Worm (Caenorhabditis elegans): ENCODE data around the gene gei-18.

DNA sequence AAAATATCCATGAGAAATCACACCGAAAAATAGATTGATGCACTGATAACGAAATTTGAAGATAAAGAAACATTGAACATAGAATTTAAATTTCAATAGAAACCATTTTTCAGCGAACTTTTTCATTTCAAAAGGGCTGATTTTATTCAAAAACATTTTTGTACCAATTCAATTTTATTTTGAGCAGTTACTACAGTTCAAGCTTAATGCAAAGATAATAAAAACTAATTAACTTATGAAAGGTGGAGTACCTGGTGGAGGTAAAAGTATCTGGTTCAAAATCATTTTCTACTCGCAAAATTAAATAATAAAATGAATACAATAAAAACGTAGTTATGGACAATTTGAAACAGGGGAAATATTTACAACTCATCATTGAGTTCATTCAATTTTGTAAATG lies 1.7 kb upstream of the gei-18 start, which contains the start of gene tor-2:
- TF ChIP-seq unc-3 (GFP tag; conservative IDR thresholded peaks at IDR 0.05) = no peak
- no peak for TF ChIP-seq unc-3 (tag; optimal IDR thresholded peaks at IDR 0.05)
- TF ChIP-seq ceh-14 (tag; optimal IDR thresholded peaks at IDR 0.05) = no peak
- no peak for TF ChIP-seq ceh-31 (tag; optimal IDR thresholded peaks at IDR 0.05)
- no peak for TF ChIP-seq ceh-30 (tag; optimal IDR thresholded peaks at IDR 0.05)
- no peak for TF ChIP-seq rnt-1 (tag; optimal IDR thresholded peaks at IDR 0.05)
- TF ChIP-seq elt-4 (tag; optimal IDR thresholded peaks at IDR 0.05) = no peak
- no peak for TF ChIP-seq elt-2 (tag; optimal IDR thresholded peaks at IDR 0.05)
- no peak for TF ChIP-seq ets-4 (tag; optimal IDR thresholded peaks at IDR 0.05)
